Worm (Caenorhabditis elegans) whole organism, L4 larva: ENCODE results near the gene ddb-1.

ENCODE experiments used
- F37D6.2 ChIP-seq: sonication (generic microtip); optimal IDR thresholded peaks from 2 replicates; lab custom pipeline; 2016; ENCODE audit warnings: mild to moderate bottlenecking, missing genetic modification characterization, missing compliant biosample characterization
- T20F7.1 ChIP-seq: fragments of 200-800 bp; sonication (Bioruptor generic); optimal IDR thresholded peaks from 2 replicates; lab custom pipeline; 2018; ENCODE audit warnings: mild to moderate bottlenecking, missing genetic modification characterization, missing compliant biosample characterization
- T26A8.4 ChIP-seq: fragments of 200-800 bp; sonication (Bioruptor generic); IDR thresholded peaks from 2 replicates; pipeline ENCODE4 v1.3.6; 2022; ENCODE audit warnings: missing genetic modification characterization, missing compliant biosample characterization
- ZK337.2 ChIP-seq: fragments of 200-800 bp; sonication (Bioruptor generic); IDR thresholded peaks from 2 replicates; pipeline ENCODE4 v1.3.6; 2022; ENCODE audit warnings: missing genetic modification reagents, missing genetic modification characterization, missing compliant biosample characterization
- ZK546.5 ChIP-seq, 2 experiments: sonication (generic microtip); optimal IDR thresholded peaks; 2 replicates each; lab custom pipeline; 2017; ENCODE audit warnings: missing biosample characterization in 2 of 2, missing genetic modification characterization in 2 of 2
- aha-1 ChIP-seq: fragments of 150-350 bp; peaks from one replicate; lab custom pipeline; 2014; ENCODE audit warnings: missing biosample characterization, missing genetic modification characterization
- aly-2 ChIP-seq: sonication (generic microtip); optimal IDR thresholded peaks from 2 replicates; lab custom pipeline; 2018; ENCODE audit warnings: missing biosample characterization, missing genetic modification characterization
- ceh-28 ChIP-seq: fragments of 150-350 bp; optimal IDR thresholded peaks from 2 replicates; lab custom pipeline; 2014; ENCODE audit warnings: missing biosample characterization, missing genetic modification reagents, missing genetic modification characterization
- ceh-32 ChIP-seq: sonication (generic microtip); optimal IDR thresholded peaks from 2 replicates; lab custom pipeline; 2016; ENCODE audit warnings: mild to moderate bottlenecking, missing genetic modification characterization, missing compliant biosample characterization; ENCODE audit not compliant: poor library complexity
- ces-1 ChIP-seq: fragments of 150-350 bp; sonication (generic microtip); optimal IDR thresholded peaks from 4 replicates; lab custom pipeline; 2014; ENCODE audit warnings: missing biosample characterization, missing genetic modification reagents, missing genetic modification characterization
- daf-12 ChIP-seq: fragments of 150-350 bp; optimal IDR thresholded peaks from 2 replicates; lab custom pipeline; 2014; ENCODE audit warnings: missing biosample characterization, missing genetic modification reagents, missing genetic modification characterization
- daf-16 ChIP-seq, 3 experiments: sonication (generic microtip); optimal IDR thresholded peaks; 2 replicates each; lab custom pipeline; 2016 to 2017; ENCODE audit warnings: missing genetic modification characterization in 3 of 3, missing genetic modification reagents in 3 of 3, mild to moderate bottlenecking in 2 of 3, missing compliant biosample characterization in 2 of 3, missing biosample characterization in 1 of 3, moderate library complexity in 1 of 3
- dmd-6 ChIP-seq: fragments of 200-800 bp; sonication (Bioruptor generic); IDR thresholded peaks from 2 replicates; pipeline ENCODE4 v1.3.6; 2022; ENCODE audit warnings: missing genetic modification reagents, missing genetic modification characterization, missing compliant biosample characterization
- dmd-9 ChIP-seq: fragments of 200-800 bp; sonication (Bioruptor generic); IDR thresholded peaks from 2 replicates; pipeline ENCODE4 v1.3.6; 2022; ENCODE audit warnings: missing genetic modification reagents, missing genetic modification characterization, missing compliant biosample characterization
- dpl-1 ChIP-seq: fragments of 150-350 bp; optimal IDR thresholded peaks from 2 replicates; lab custom pipeline; 2014; ENCODE audit warnings: missing biosample characterization, missing genetic modification reagents, missing genetic modification characterization
- egl-27 ChIP-seq: sonication (generic microtip); optimal IDR thresholded peaks from 3 replicates; lab custom pipeline; 2017; ENCODE audit warnings: missing biosample characterization, missing genetic modification reagents, missing genetic modification characterization
- egl-43 ChIP-seq: fragments of 200-800 bp; sonication (Bioruptor generic); IDR thresholded peaks from 2 replicates; pipeline ENCODE4 v1.3.6; 2022; ENCODE audit warnings: missing genetic modification reagents, missing genetic modification characterization, missing compliant biosample characterization
- fkh-10 ChIP-seq: fragments of 150-350 bp; optimal IDR thresholded peaks from 2 replicates; lab custom pipeline; 2014; ENCODE audit warnings: missing biosample characterization, missing genetic modification reagents, missing genetic modification characterization
- fos-1 ChIP-seq: fragments of 150-350 bp; optimal IDR thresholded peaks from 2 replicates; lab custom pipeline; 2014; ENCODE audit warnings: missing biosample characterization, missing genetic modification characterization
- gei-8 ChIP-seq: fragments of 200-800 bp; sonication (Bioruptor generic); optimal IDR thresholded peaks from 2 replicates; lab custom pipeline; 2018; ENCODE audit warnings: mild to moderate bottlenecking, missing genetic modification characterization, missing compliant biosample characterization
- hlh-11 ChIP-seq: fragments of 200-800 bp; sonication (Bioruptor generic); optimal IDR thresholded peaks from 2 replicates; lab custom pipeline; 2018; ENCODE audit warnings: mild to moderate bottlenecking, missing genetic modification characterization, missing compliant biosample characterization
- lim-7 ChIP-seq: fragments of 200-800 bp; sonication (Bioruptor generic); IDR thresholded peaks from 2 replicates; pipeline ENCODE4 v1.3.6; 2022; ENCODE audit warnings: missing genetic modification characterization, missing compliant biosample characterization
- lin-1 ChIP-seq: fragments of 200-800 bp; sonication (Bioruptor generic); IDR thresholded peaks from 2 replicates; pipeline ENCODE4 v1.3.6; 2022; ENCODE audit warnings: missing genetic modification reagents, missing genetic modification characterization, missing compliant biosample characterization
- lin-38 ChIP-seq: fragments of 200-800 bp; sonication (Bioruptor generic); IDR thresholded peaks from 2 replicates; pipeline ENCODE4 v1.3.6; 2022; ENCODE audit warnings: missing genetic modification reagents, missing genetic modification characterization, missing compliant biosample characterization
- lsy-2 ChIP-seq, 2 experiments: fragments of 150-350 bp in 1 of 2; sonication (generic microtip) in 1 of 2; optimal IDR thresholded peaks; 2 replicates each; lab custom pipeline; 2014 to 2017; ENCODE audit warnings: missing biosample characterization in 2 of 2, missing genetic modification characterization in 2 of 2
- madf-5 ChIP-seq, 2 experiments: fragments of 200-800 bp; sonication (Bioruptor generic); IDR thresholded peaks; 2 replicates each; pipeline ENCODE4 v1.3.6; 2022; ENCODE audit warnings: missing compliant biosample characterization in 2 of 2, missing genetic modification characterization in 2 of 2
- madf-9 ChIP-seq: fragments of 200-800 bp; sonication (Bioruptor generic); conservative IDR thresholded peaks from 2 replicates; pipeline ENCODE4 v1.3.6; 2022; ENCODE audit warnings: missing genetic modification reagents, missing genetic modification characterization, missing compliant biosample characterization
- mdl-1 ChIP-seq, 2 experiments: fragments of 150-350 bp in 1 of 2; sonication (generic microtip) in 1 of 2; optimal IDR thresholded peaks; 2 replicates each; lab custom pipeline; 2014 to 2017; ENCODE audit warnings: missing biosample characterization in 2 of 2, missing genetic modification characterization in 2 of 2
- mep-1 ChIP-seq: fragments of 150-350 bp; sonication (generic microtip); optimal IDR thresholded peaks from 3 replicates; lab custom pipeline; 2014; ENCODE audit warnings: missing biosample characterization, missing genetic modification characterization
- mxl-3 ChIP-seq: fragments of 200-800 bp; sonication (Bioruptor generic); optimal IDR thresholded peaks from 2 replicates; lab custom pipeline; 2018; ENCODE audit warnings: mild to moderate bottlenecking, missing genetic modification characterization, missing compliant biosample characterization
- nhr-102 ChIP-seq: sonication (generic microtip); optimal IDR thresholded peaks from 2 replicates; lab custom pipeline; 2016; ENCODE audit warnings: mild to moderate bottlenecking, missing genetic modification characterization, moderate library complexity, missing compliant biosample characterization
- nhr-237 ChIP-seq: sonication (generic microtip); optimal IDR thresholded peaks from 2 replicates; lab custom pipeline; 2017; ENCODE audit warnings: missing biosample characterization, missing genetic modification characterization
- nhr-28 ChIP-seq: fragments of 150-350 bp; optimal IDR thresholded peaks from 2 replicates; lab custom pipeline; 2014; ENCODE audit warnings: missing biosample characterization, missing genetic modification characterization
- nhr-42 ChIP-seq: fragments of 200-800 bp; sonication (Bioruptor generic); IDR thresholded peaks from 2 replicates; pipeline ENCODE4 v1.3.6; 2022; ENCODE audit warnings: missing genetic modification characterization, missing compliant biosample characterization
- pqm-1 ChIP-seq: sonication (generic microtip); optimal IDR thresholded peaks from 2 replicates; lab custom pipeline; 2017; ENCODE audit warnings: missing biosample characterization, missing genetic modification characterization
- sdz-12 ChIP-seq: fragments of 200-800 bp; sonication (Bioruptor generic); optimal IDR thresholded peaks from 2 replicates; lab custom pipeline; 2018; ENCODE audit warnings: mild to moderate bottlenecking, missing genetic modification characterization, missing compliant biosample characterization
- set-16 ChIP-seq: fragments of 200-800 bp; sonication (Bioruptor generic); IDR thresholded peaks from 2 replicates; pipeline ENCODE4 v1.3.6; 2022; ENCODE audit warnings: missing genetic modification reagents, missing genetic modification characterization, missing compliant biosample characterization
- tra-1 ChIP-seq: fragments of 200-800 bp; sonication (Bioruptor generic); IDR thresholded peaks from 2 replicates; pipeline ENCODE4 v1.3.6; 2022; ENCODE audit warnings: missing genetic modification reagents, missing genetic modification characterization, missing compliant biosample characterization
- zag-1 ChIP-seq: fragments of 150-350 bp; optimal IDR thresholded peaks from 2 replicates; lab custom pipeline; 2014; ENCODE audit warnings: missing biosample characterization, missing genetic modification characterization
- zip-2 ChIP-seq: fragments of 150-350 bp; optimal IDR thresholded peaks from 2 replicates; lab custom pipeline; 2014; ENCODE audit warnings: missing biosample characterization, missing genetic modification characterization
- ztf-7 ChIP-seq: fragments of 150-350 bp; optimal IDR thresholded peaks from 2 replicates; lab custom pipeline; 2014; ENCODE audit warnings: missing biosample characterization, missing genetic modification characterization

The ddb-1 gene

ce11 chrIV:12170396-12170795 lies 49.4 kb upstream of the ddb-1 start:
- TF ChIP-seq lim-7 (GFP tag; lab: Robert Waterston, UW) (0 out of 2 replicates have a peak, but pooled peaks have one; percentile 40), madf-5 (GFP tag; IDR thresholded peaks at IDR 0.05; lab: Robert Waterston, UW) (peak in 1 of 2 experiments; percentile 78; a peak in 2 of 4 replicates)

ce11 chrIV:12167944-12168343 lies 47.0 kb upstream of the ddb-1 start, which contains the start of gene F20B10.3:
Gene F20B10.3, plus strand, starts transcription at chrIV:12168244.
- TF ChIP-seq ZK337.2 (no peak), mdl-1 (tag; optimal IDR thresholded peaks at IDR 0.05; lab: Kevin White, UChicago) (no peak), lin-38 (GFP tag; lab: Robert Waterston, UW) (no peak), pqm-1 (tag; lab: Kevin White, UChicago) (no peak), T26A8.4 (GFP tag; lab: Robert Waterston, UW) (no peak), nhr-237 (tag; lab: Kevin White, UChicago) (no peak), zag-1 (tag; lab: Kevin White, UChicago) (no peak), T20F7.1 (GFP tag; lab: Kevin White, UChicago) (no peak), mep-1 (tag; lab: Kevin White, UChicago) (no peak), F37D6.2 (tag; lab: Kevin White, UChicago) (no peak), nhr-102 (tag; lab: Kevin White, UChicago) (no peak), nhr-42 (GFP tag; lab: Robert Waterston, UW) (no peak), dmd-9 (GFP tag; lab: Robert Waterston, UW) (no peak), egl-27 (no peak), aha-1 (tag; lab: Kevin White, UChicago) (no peak), madf-9 (GFP tag; lab: Robert Waterston, UW) (no peak)

ce11 chrIV:12165432-12166078 lies 44.6 kb upstream of the ddb-1 start:
- peak; percentile 24; the same call in 1 of the 2 replicates for TF ChIP-seq dmd-6
- TF ChIP-seq nhr-28 (tag; lab: Kevin White, UChicago), result peak; percentile 28
- TF ChIP-seq fos-1 (tag; lab: Kevin White, UChicago), result no peak
- no peak for TF ChIP-seq daf-16 (GFP tag; optimal IDR thresholded peaks at IDR 0.05; lab: Kevin White, UChicago)
- peak; percentile 14 for TF ChIP-seq daf-16 (tag; optimal IDR thresholded peaks at IDR 0.05; lab: Kevin White, UChicago)
- TF ChIP-seq aha-1 (tag; lab: Kevin White, UChicago), result peak; percentile 55
- TF ChIP-seq sdz-12 (GFP tag; lab: Kevin White, UChicago), result no peak
- peak; percentile 5 for TF ChIP-seq hlh-11 (tag; lab: Kevin White, UChicago)
- peak; percentile 13 for TF ChIP-seq pqm-1 (tag; lab: Kevin White, UChicago)

ce11 chrIV:12162732-12163131 lies 41.8 kb upstream of the ddb-1 start:
- TF ChIP-seq aha-1 (tag; lab: Kevin White, UChicago) (peak; percentile 94), egl-43 (GFP tag; lab: Robert Waterston, UW) (no peak)

ce11 chrIV:12160421-12160820 lies 39.5 kb upstream of the ddb-1 start:
- TF ChIP-seq lsy-2 (tag; optimal IDR thresholded peaks at IDR 0.05; lab: Kevin White, UChicago) (no peak), dpl-1 (GFP tag; lab: Kevin White, UChicago) (no peak), ceh-28 (tag; lab: Kevin White, UChicago) (no peak), aly-2 (tag; lab: Kevin White, UChicago) (no peak), aha-1 (tag; lab: Kevin White, UChicago) (peak; percentile 96), zag-1 (tag; lab: Kevin White, UChicago) (no peak)

ce11 chrIV:12157915-12158314 lies 37.0 kb upstream of the ddb-1 start:
- TF ChIP-seq fkh-10 (GFP tag; lab: Kevin White, UChicago) (no peak), zip-2 (tag; lab: Kevin White, UChicago) (no peak), ces-1 (GFP tag; lab: Kevin White, UChicago) (no peak), daf-12 (tag; lab: Kevin White, UChicago) (no peak), hlh-11 (tag; lab: Kevin White, UChicago) (no peak), ztf-7 (tag; lab: Kevin White, UChicago) (no peak), ZK546.5 (tag; optimal IDR thresholded peaks at IDR 0.05; lab: Kevin White, UChicago) (no peak), madf-5 (GFP tag; IDR thresholded peaks at IDR 0.05; lab: Robert Waterston, UW) (no peak), ceh-32 (tag; lab: Kevin White, UChicago) (no peak), tra-1 (no peak), set-16 (no peak), lsy-2 (tag; optimal IDR thresholded peaks at IDR 0.05; lab: Kevin White, UChicago) (no peak), T20F7.1 (GFP tag; lab: Kevin White, UChicago) (no peak), lin-1 (no peak), mxl-3 (GFP tag; lab: Kevin White, UChicago) (peak; percentile 25), lim-7 (GFP tag; lab: Robert Waterston, UW) (no peak), gei-8 (no peak)
